Worm (Caenorhabditis elegans): ENCODE data around the gene F01E11.20.

DNA sequence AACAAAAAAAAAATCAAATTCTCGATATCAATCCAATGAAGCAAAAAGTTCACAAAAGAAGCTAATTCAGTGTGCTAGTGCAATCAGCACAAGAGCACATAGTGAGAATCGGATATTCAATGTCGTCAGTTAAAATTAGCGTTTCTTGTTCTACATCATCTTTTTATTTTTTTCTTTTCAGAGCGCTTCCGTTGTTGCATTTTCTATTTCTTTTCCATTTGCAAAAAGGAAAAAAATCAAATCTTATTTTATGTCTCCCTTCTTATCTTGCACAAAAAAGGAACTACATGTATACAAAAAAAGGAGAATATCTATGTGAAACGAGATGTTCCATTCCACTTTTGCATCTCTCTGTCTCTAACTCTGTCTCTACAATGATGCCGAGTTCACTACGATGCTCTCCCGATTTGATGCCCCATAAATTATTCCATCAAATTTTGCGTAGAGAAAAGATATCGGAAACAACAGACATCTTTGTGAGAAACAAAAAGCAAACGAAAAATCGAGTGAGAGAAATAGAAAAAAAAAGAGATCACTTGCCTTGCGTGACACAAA is 37.4 kb upstream of the F01E11.20 start:
- no peak for TF ChIP-seq nhr-28 (tag; optimal IDR thresholded peaks at IDR 0.05)
- TF ChIP-seq nhr-47 (tag; optimal IDR thresholded peaks at IDR 0.05), result no peak
